Worm (Caenorhabditis elegans): Measurements from ENCODE around the gene Y111B2A.21.
A peak's percentile ranks its signal among the peaks of the same experiment; 100 is the strongest.

Gene Y111B2A.21

DNA sequence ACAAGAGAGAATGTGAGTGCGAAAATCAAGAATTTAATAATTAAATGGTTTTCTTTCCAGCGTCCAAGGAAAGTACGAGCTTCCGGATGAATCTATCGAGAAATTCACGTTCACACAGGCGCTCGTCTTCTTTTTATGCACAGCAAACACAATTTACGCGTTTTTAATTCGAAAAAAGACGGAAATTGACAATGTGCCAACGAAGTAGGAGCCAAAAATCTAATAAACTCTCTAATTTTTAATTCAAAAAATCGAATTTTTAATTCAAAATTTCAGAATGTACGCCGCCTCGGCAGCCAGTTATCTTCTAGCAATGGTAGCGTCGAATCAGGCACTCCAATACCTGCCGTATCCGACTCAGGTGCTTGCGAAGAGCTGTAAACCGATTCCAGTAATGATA, 34.5 kb upstream of the Y111B2A.21 start:
- TF ChIP-seq pha-2 (tag; optimal IDR thresholded peaks at IDR 0.05) (no peak), hlh-6 (tag; optimal IDR thresholded peaks at IDR 0.05) (no peak), ceh-34 (tag; optimal IDR thresholded peaks at IDR 0.05) (no peak), odd-2 (tag; optimal IDR thresholded peaks at IDR 0.05) (no peak), tbx-7 (tag; optimal IDR thresholded peaks at IDR 0.05) (no peak), sox-2 (GFP tag; IDR thresholded peaks at IDR 0.05) (no peak), ceh-2 (tag; optimal IDR thresholded peaks at IDR 0.05) (no peak), tbx-2 (tag; optimal IDR thresholded peaks at IDR 0.05) (no peak), ref-2 (tag; optimal IDR thresholded peaks at IDR 0.05) (no peak), ahr-1 (tag; optimal IDR thresholded peaks at IDR 0.05) (no peak), C38D4.7 (GFP tag; optimal IDR thresholded peaks at IDR 0.05) (no peak)

DNA sequence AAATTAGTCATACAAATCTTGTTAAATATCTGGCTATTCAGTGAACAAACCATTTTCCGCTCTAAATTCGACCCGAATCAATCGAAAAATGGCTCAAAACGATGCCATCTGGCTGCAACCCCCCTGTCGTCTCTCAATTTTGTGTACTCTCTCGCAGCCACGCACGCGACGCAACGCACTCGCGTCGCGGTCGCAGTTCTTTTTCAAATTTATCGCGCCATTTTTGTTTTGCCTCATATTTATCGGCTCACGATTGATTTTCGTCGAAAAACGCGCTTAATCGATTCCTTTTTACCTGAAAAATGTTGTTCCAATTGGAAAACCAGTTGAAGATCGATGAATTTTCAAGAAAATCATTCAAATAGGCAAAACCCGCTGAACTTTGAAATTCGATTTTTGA, 32.4 kb upstream of the Y111B2A.21 start:
- TF ChIP-seq lim-6 (tag; optimal IDR thresholded peaks at IDR 0.05) (no peak), C08G9.2 (tag; optimal IDR thresholded peaks at IDR 0.05) (no peak), elt-2 (tag; optimal IDR thresholded peaks at IDR 0.05) (peak; percentile 35), ceh-6 (GFP tag; optimal IDR thresholded peaks at IDR 0.05) (no peak), unc-55 (GFP tag; optimal IDR thresholded peaks at IDR 0.05) (no peak), gmeb-2 (tag; optimal IDR thresholded peaks at IDR 0.05) (no peak), fkh-6 (tag; optimal IDR thresholded peaks at IDR 0.05) (no peak), ceh-14 (tag; optimal IDR thresholded peaks at IDR 0.05) (no peak), K09A11.1 (tag; optimal IDR thresholded peaks at IDR 0.05; ENCODE audit: insufficient read depth) (no peak), syd-9 (tag; optimal IDR thresholded peaks at IDR 0.05) (no peak), lin-11 (tag; optimal IDR thresholded peaks at IDR 0.05) (no peak), nfya-1 (tag; optimal IDR thresholded peaks at IDR 0.05) (peak; percentile 69), ceh-24 (tag; optimal IDR thresholded peaks at IDR 0.05) (no peak)

DNA sequence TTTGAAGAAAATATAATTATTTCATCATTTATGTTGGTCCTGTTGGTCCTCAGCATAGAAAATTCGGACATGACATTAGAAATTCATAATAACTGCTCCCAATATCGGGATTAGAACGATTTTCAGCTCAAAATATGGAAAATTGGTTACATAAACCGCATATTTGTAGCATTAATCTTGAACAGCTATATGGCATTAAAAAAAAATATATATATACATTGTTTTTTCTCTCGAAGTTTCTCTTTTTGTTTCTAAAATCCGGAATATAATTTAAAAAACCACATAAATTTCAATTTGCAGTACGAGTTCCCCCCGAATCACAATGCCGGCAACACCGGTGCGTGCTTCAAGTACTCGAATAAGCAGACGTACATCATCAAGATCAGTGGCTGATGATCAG, 32.0 kb upstream of the Y111B2A.21 start, which contains the start of gene ssl-1:
Gene ssl-1, plus strand, starts transcription at position 301 of the 400 bp plus-strand sequence.
- TF ChIP-seq ceh-45 (GFP tag; IDR thresholded peaks at IDR 0.05) (no peak), unc-42 (tag; optimal IDR thresholded peaks at IDR 0.05) (no peak), sox-4 (tag; optimal IDR thresholded peaks at IDR 0.05) (no peak), ceh-2 (tag; optimal IDR thresholded peaks at IDR 0.05) (no peak), C38D4.7 (GFP tag; optimal IDR thresholded peaks at IDR 0.05) (no peak), dmd-4 (tag; optimal IDR thresholded peaks at IDR 0.05; ENCODE audit: borderline replicate concordance) (no peak), dve-1 (tag; optimal IDR thresholded peaks at IDR 0.05) (no peak)

DNA sequence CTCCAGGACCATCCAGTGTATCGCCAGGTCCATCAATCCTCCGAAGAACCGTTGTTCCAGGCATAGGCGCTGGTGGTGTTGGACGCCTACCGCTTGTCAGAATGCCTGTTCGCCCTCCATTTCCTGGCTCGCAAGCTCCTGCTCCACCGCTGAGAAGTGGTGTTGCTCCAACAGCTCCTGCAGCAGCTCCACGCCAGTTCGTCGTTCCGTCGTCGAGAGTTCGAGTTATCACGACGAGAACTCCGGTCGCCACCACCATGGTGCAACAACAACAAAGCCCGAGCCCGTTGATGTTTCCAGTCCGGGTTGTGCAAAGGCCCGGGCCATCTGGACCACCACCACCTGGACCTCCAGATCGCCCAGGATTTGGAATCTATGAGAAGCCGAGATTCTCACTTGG, 18.1 kb upstream of the Y111B2A.21 start:
- TF ChIP-seq tbx-2 (tag; optimal IDR thresholded peaks at IDR 0.05), result no peak
- no peak for TF ChIP-seq ref-2 (tag; optimal IDR thresholded peaks at IDR 0.05)
- no peak for TF ChIP-seq ama-1 (optimal IDR thresholded peaks at IDR 0.05)
- TF ChIP-seq odd-2 (tag; optimal IDR thresholded peaks at IDR 0.05), result no peak
- TF ChIP-seq hlh-13 (GFP tag; optimal IDR thresholded peaks at IDR 0.05), result no peak
- TF ChIP-seq pat-9 (tag; optimal IDR thresholded peaks at IDR 0.05), result no peak

DNA sequence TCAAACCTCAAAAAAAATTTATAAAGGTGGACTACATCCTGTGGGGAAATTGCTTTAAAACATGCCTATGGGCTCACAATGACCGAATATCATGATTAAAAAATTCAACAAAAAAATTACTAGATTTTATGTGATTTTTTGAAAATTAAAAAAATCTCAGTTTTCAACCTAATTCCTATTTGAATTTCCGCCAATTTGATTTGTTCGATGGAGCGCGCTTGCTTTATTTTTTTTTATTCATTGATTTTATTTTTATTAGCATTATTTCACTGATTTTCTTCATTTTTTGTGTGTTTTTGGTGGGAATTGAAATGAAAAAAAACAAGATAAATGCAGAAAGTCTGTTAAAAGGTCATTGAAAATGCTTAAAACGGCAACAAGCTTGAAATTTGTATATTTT, 7.3 kb upstream of the Y111B2A.21 start:
- TF ChIP-seq dmd-4 (tag; optimal IDR thresholded peaks at IDR 0.05; ENCODE audit: borderline replicate concordance) (no peak), ref-2 (tag; optimal IDR thresholded peaks at IDR 0.05) (no peak), C38D4.7 (GFP tag; optimal IDR thresholded peaks at IDR 0.05) (no peak), odd-2 (tag; optimal IDR thresholded peaks at IDR 0.05) (no peak), npax-4 (tag; optimal IDR thresholded peaks at IDR 0.05) (no peak), che-1 (tag; optimal IDR thresholded peaks at IDR 0.05) (no peak), elt-4 (tag; optimal IDR thresholded peaks at IDR 0.05) (no peak), nfya-1 (tag; optimal IDR thresholded peaks at IDR 0.05) (no peak), unc-3 (GFP tag; conservative IDR thresholded peaks at IDR 0.05) (no peak), unc-3 (tag; optimal IDR thresholded peaks at IDR 0.05) (no peak), hlh-6 (tag; optimal IDR thresholded peaks at IDR 0.05) (no peak), syd-9 (tag; optimal IDR thresholded peaks at IDR 0.05) (no peak), ztf-16 (tag; optimal IDR thresholded peaks at IDR 0.05) (no peak)
